Fruit fly (Drosophila melanogaster) whole organism, pupa: ENCODE data around the gene Ubc84D.

Experiments used
- CG10348 ChIP-seq: fragments of 200-800 bp; sonication (Bioruptor generic); IDR thresholded peaks from 2 replicates; pipeline ENCODE4 v1.3.6; 2022; ENCODE audit warnings: missing biosample characterization, missing genetic modification characterization
- CG14655 ChIP-seq: fragments of 200-800 bp; sonication (Bioruptor generic); optimal IDR thresholded peaks from 3 replicates; lab custom pipeline; 2017; ENCODE audit warnings: mild to moderate bottlenecking, missing biosample characterization, missing genetic modification reagents, missing genetic modification characterization
- CG15710 ChIP-seq: fragments of 200-800 bp; sonication (Bioruptor generic); optimal IDR thresholded peaks from 2 replicates; lab custom pipeline; 2018; ENCODE audit warnings: missing biosample characterization, mild to moderate bottlenecking, missing genetic modification characterization, moderate library complexity
- CG32121 ChIP-seq: fragments of 200-800 bp; sonication (Bioruptor generic); IDR thresholded peaks from 2 replicates; pipeline ENCODE4 v1.3.6; 2022; ENCODE audit warnings: missing biosample characterization, missing genetic modification characterization
- CG34367 ChIP-seq: fragments of 200-800 bp; sonication (Bioruptor generic); optimal IDR thresholded peaks from 2 replicates; lab custom pipeline; 2018; ENCODE audit warnings: missing biosample characterization, mild to moderate bottlenecking, missing genetic modification characterization
- CG4496 ChIP-seq: fragments of 200-800 bp; sonication (Bioruptor generic); IDR thresholded peaks from 3 replicates; pipeline ENCODE4 v1.3.6; 2022; ENCODE audit warnings: missing biosample characterization, missing genetic modification characterization
- CG8159 ChIP-seq: fragments of 200-800 bp; sonication (Bioruptor generic); optimal IDR thresholded peaks from 3 replicates; lab custom pipeline; 2018; ENCODE audit warnings: missing biosample characterization, mild to moderate bottlenecking, missing genetic modification characterization, moderate library complexity
- CG8301 ChIP-seq: fragments of 200-800 bp; sonication (Bioruptor generic); optimal IDR thresholded peaks from 2 replicates; lab custom pipeline; 2018; ENCODE audit warnings: missing biosample characterization, mild to moderate bottlenecking, missing genetic modification characterization
- CG9948 ChIP-seq: fragments of 200-800 bp; sonication (Bioruptor generic); optimal IDR thresholded peaks from 2 replicates; lab custom pipeline; 2018; ENCODE audit warnings: missing biosample characterization, mild to moderate bottlenecking, missing genetic modification characterization, moderate library complexity
- EcR ChIP-seq: fragments of 200-800 bp; sonication (Bioruptor generic); optimal IDR thresholded peaks from 3 replicates; lab custom pipeline; 2019; ENCODE audit warnings: missing biosample characterization, missing genetic modification characterization, mild to moderate bottlenecking, moderate library complexity, missing genetic modification reagents
- Ets98B ChIP-seq: fragments of 200-800 bp; sonication (Bioruptor generic); IDR thresholded peaks from 2 replicates; pipeline ENCODE4 v1.3.6; 2022; ENCODE audit warnings: missing biosample characterization, missing genetic modification characterization
- gl ChIP-seq: fragments of 200-800 bp; sonication (Bioruptor generic); optimal IDR thresholded peaks from 2 replicates; lab custom pipeline; 2018; ENCODE audit warnings: missing biosample characterization, mild to moderate bottlenecking, missing genetic modification characterization

dm6 chr3R:7502276-7502675 lies 17.0 kb downstream of the Ubc84D start, which contains the start of gene Mics1:
- no peak for TF ChIP-seq CG9948 (tag; lab: Kevin White, UChicago)
- no peak for TF ChIP-seq Ets98B
- TF ChIP-seq CG10348 (GFP tag; lab: Robert Waterston, UW) = no peak
- TF ChIP-seq CG15710 (tag; lab: Kevin White, UChicago) = no peak
- TF ChIP-seq EcR (GFP tag; lab: Kevin White, UChicago) = no peak
- no peak for TF ChIP-seq CG4496 (GFP tag; lab: Robert Waterston, UW)
- no peak for TF ChIP-seq CG8159 (tag; lab: Kevin White, UChicago)
- no peak for TF ChIP-seq CG8301 (tag; lab: Kevin White, UChicago)
- TF ChIP-seq CG34367 = no peak
- TF ChIP-seq CG32121 (GFP tag; lab: Robert Waterston, UW) = no peak
- TF ChIP-seq gl = no peak
- no peak for TF ChIP-seq CG14655 (GFP tag; lab: Kevin White, UChicago)
